Worm (Caenorhabditis elegans): ENCODE data around the gene ZC196.9.

ce11 chrV:8769154-8769553, 42.2 kb upstream of the ZC196.9 start:
- TF ChIP-seq nhr-12 (tag; optimal IDR thresholded peaks at IDR 0.05) (no peak), nhr-76 (tag; optimal IDR thresholded peaks at IDR 0.05) (no peak), lin-15B (tag; optimal IDR thresholded peaks at IDR 0.05) (no peak), ama-1 (optimal IDR thresholded peaks at IDR 0.05) (no peak), alr-1 (tag; optimal IDR thresholded peaks at IDR 0.05; ENCODE audit: borderline replicate concordance) (no peak), pag-3 (tag; optimal IDR thresholded peaks at IDR 0.05; ENCODE audit: borderline replicate concordance, insufficient read depth) (no peak), snpc-4 (tag; optimal IDR thresholded peaks at IDR 0.05) (no peak)

Data from whole organism, L1 larva.